Worm (Caenorhabditis elegans): ENCODE results near the gene B0228.7.

Gene B0228.7

DNA sequence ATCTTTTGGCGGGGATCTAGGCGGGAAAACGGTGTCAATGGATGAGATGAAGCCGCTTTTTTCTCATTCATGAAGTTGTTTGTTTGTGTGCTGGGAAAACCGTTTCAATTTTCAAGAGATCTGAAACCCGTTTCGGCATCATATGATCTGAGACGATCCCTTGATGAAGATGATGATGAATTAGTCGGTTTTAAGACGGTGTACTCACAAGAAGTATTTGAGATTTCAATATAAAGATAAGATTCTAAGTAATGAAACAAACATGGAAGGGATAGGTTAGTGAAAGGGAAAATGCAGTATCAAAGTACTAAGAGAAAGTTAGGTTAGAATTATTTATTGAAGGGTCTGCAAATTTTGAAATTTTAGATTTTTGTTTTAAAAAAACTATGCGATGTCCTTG, 49.3 kb upstream of the B0228.7 start (continued):
- TF ChIP-seq nhr-19 (GFP tag; conservative IDR thresholded peaks at IDR 0.05) (no peak), nhr-47 (tag; optimal IDR thresholded peaks at IDR 0.05) (no peak), tbx-2 (tag; optimal IDR thresholded peaks at IDR 0.05) (no peak), nhr-12 (tag; optimal IDR thresholded peaks at IDR 0.05) (no peak), nhr-77 (tag; optimal IDR thresholded peaks at IDR 0.05) (no peak), lin-14 (GFP tag; optimal IDR thresholded peaks at IDR 0.05) (peak; percentile 8), lin-13 (GFP tag; optimal IDR thresholded peaks at IDR 0.05) (no peak), C04F5.9 (tag; optimal IDR thresholded peaks at IDR 0.05) (no peak), xbp-1 (tag; optimal IDR thresholded peaks at IDR 0.05) (no peak), C16A3.4 (tag; optimal IDR thresholded peaks at IDR 0.05) (no peak), lir-3 (tag; optimal IDR thresholded peaks at IDR 0.05; ENCODE audit: poor library complexity) (no peak), sptf-1 (tag; optimal IDR thresholded peaks at IDR 0.05) (no peak), C34B4.2 (tag; optimal IDR thresholded peaks at IDR 0.05) (no peak), snu-23 (GFP tag; optimal IDR thresholded peaks at IDR 0.05) (peak; percentile 28), isw-1 (GFP tag; IDR thresholded peaks at IDR 0.05) (no peak), irx-1 (tag; optimal IDR thresholded peaks at IDR 0.05) (peak; percentile 12), Y116A8C.19 (tag; optimal IDR thresholded peaks at IDR 0.05; ENCODE audit: borderline replicate concordance) (no peak), lin-15B (tag; optimal IDR thresholded peaks at IDR 0.05) (no peak), nhr-85 (tag) (peak; percentile 77), ceh-63 (GFP tag; optimal IDR thresholded peaks at IDR 0.05) (no peak), ama-1 (optimal IDR thresholded peaks at IDR 0.05) (no peak), unc-130 (tag; optimal IDR thresholded peaks at IDR 0.05) (no peak), nhr-11 (tag; optimal IDR thresholded peaks at IDR 0.05) (no peak)

DNA sequence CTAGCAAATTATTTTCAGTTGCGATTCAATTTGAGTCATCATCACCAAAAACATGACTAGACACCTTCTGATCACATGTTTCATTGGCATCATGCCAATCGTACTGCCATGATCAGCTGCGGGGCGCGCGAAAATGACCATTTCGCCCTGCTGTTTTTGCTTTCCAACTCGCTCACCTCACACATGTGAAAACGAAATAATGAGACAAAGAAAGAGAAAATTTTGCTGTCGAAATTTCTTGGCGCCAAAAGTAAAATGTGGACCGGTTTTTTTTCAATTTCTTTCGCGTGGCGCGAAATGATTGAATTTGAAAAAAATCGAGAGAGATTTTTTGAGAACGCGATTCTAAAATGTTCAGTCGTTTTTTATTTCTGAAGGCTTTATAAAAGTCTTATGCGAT, 48.0 kb upstream of the B0228.7 start:
- TF ChIP-seq hlh-4 (tag; optimal IDR thresholded peaks at IDR 0.05) (no peak), hpl-2 (GFP tag; optimal IDR thresholded peaks at IDR 0.05) (no peak), elt-3 (tag; optimal IDR thresholded peaks at IDR 0.05) (peak in 2 of 6 experiments; percentile 23 to 28), grh-1 (GFP tag; IDR thresholded peaks at IDR 0.05) (peak; percentile 90), zag-1 (tag; optimal IDR thresholded peaks at IDR 0.05) (no peak), efl-1 (optimal IDR thresholded peaks at IDR 0.05) (peak; percentile 57 to 65), efl-1 (GFP tag; optimal IDR thresholded peaks at IDR 0.05 in 1 of 2) (peak; percentile 75 to 97), nhr-85 (tag) (peak; percentile 98), nhr-71 (tag; optimal IDR thresholded peaks at IDR 0.05) (peak; percentile 74), xbp-1 (tag; optimal IDR thresholded peaks at IDR 0.05) (no peak), mep-1 (tag; optimal IDR thresholded peaks at IDR 0.05) (peak; percentile 21), dpl-1 (GFP tag; optimal IDR thresholded peaks at IDR 0.05) (peak; percentile 68 to 79 (median 77)), nhr-19 (GFP tag; conservative IDR thresholded peaks at IDR 0.05) (peak; percentile 31), rnt-1 (tag; optimal IDR thresholded peaks at IDR 0.05) (no peak), snu-23 (GFP tag; optimal IDR thresholded peaks at IDR 0.05) (peak; percentile 52), pag-3 (tag; optimal IDR thresholded peaks at IDR 0.05; ENCODE audit: borderline replicate concordance, insufficient read depth) (peak; percentile 28), nhr-90 (tag; optimal IDR thresholded peaks at IDR 0.05; ENCODE audit: poor library complexity) (peak; percentile 19), lin-14 (GFP tag; optimal IDR thresholded peaks at IDR 0.05) (peak; percentile 77), swsn-7 (tag; optimal IDR thresholded peaks at IDR 0.05) (peak; percentile 6), lin-35 (GFP tag; optimal IDR thresholded peaks at IDR 0.05) (peak; percentile 35 to 91), C16A3.4 (tag; optimal IDR thresholded peaks at IDR 0.05) (no peak), lin-13 (GFP tag; optimal IDR thresholded peaks at IDR 0.05) (peak; percentile 6), nhr-47 (tag; optimal IDR thresholded peaks at IDR 0.05) (peak; percentile 19), nhr-20 (tag; optimal IDR thresholded peaks at IDR 0.05) (peak; percentile 76), lsy-2 (tag; optimal IDR thresholded peaks at IDR 0.05) (peak in 1 of 2 experiments; percentile 16), blmp-1 (tag; optimal IDR thresholded peaks at IDR 0.05) (peak; percentile 96), pax-3 (tag; optimal IDR thresholded peaks at IDR 0.05) (no peak), jun-1 (tag; optimal IDR thresholded peaks at IDR 0.05) (no peak), irx-1 (tag; optimal IDR thresholded peaks at IDR 0.05) (peak; percentile 36), C34B4.2 (tag; optimal IDR thresholded peaks at IDR 0.05) (no peak)
